Fruit fly (Drosophila melanogaster) whole organism, wandering third instar larva: ENCODE measurements around the gene Prosalpha6T.

Source experiments
- CG32264 ChIP-seq: fragments of 200-800 bp; sonication (Bioruptor generic); optimal IDR thresholded peaks from 2 replicates; lab custom pipeline; 2016; ENCODE audit warnings: missing biosample characterization, missing genetic modification characterization
- CrebA ChIP-seq: fragments of 200-800 bp; sonication (Bioruptor generic); optimal IDR thresholded peaks from 2 replicates; lab custom pipeline; 2016; ENCODE audit warnings: missing biosample characterization, mild to moderate bottlenecking, missing genetic modification characterization, borderline replicate concordance
- Dfd ChIP-seq: fragments of >200 bp; optimal IDR thresholded peaks from 2 replicates; lab custom pipeline; 2017; ENCODE audit warnings: missing biosample characterization, missing genetic modification characterization
- Dif ChIP-seq: fragments of 200-275, 200-300 bp; sonication (Bioruptor generic); optimal IDR thresholded peaks from 2 replicates; lab custom pipeline; 2018; ENCODE audit warnings: missing biosample characterization, missing genetic modification characterization; ENCODE audit not compliant: partially characterized antibody
- GATAd ChIP-seq: sonication (Bioruptor generic); optimal IDR thresholded peaks from 2 replicates; lab custom pipeline; 2016; ENCODE audit warnings: missing biosample characterization, missing genetic modification characterization
- HLH106 ChIP-seq: fragments of 200-800 bp; optimal IDR thresholded peaks from 3 replicates; lab custom pipeline; 2019; ENCODE audit warnings: missing biosample characterization, mild to moderate bottlenecking, missing genetic modification characterization, moderate library complexity
- Hr78 ChIP-seq: fragments of >200 bp; optimal IDR thresholded peaks from 2 replicates; lab custom pipeline; 2017; ENCODE audit warnings: missing biosample characterization, missing genetic modification characterization
- Hr83 ChIP-seq: fragments of 200-300 bp; sonication (Bioruptor generic); optimal IDR thresholded peaks from 2 replicates; lab custom pipeline; 2016; ENCODE audit warnings: missing biosample characterization, mild to moderate bottlenecking, missing genetic modification characterization, moderate library complexity; ENCODE audit not compliant: poor library complexity, severe bottlenecking
- Jra ChIP-seq: sonication (Bioruptor generic); optimal IDR thresholded peaks from 2 replicates; lab custom pipeline; 2016; ENCODE audit warnings: missing biosample characterization, missing genetic modification characterization
- Myc ChIP-seq: fragments of >200 bp; optimal IDR thresholded peaks from 2 replicates; lab custom pipeline; 2017
- OdsH ChIP-seq: fragments of 200-800 bp; sonication (Bioruptor generic); optimal IDR thresholded peaks from 2 replicates; lab custom pipeline; 2016; ENCODE audit warnings: missing biosample characterization, mild to moderate bottlenecking, missing genetic modification characterization
- Sp1 ChIP-seq: fragments of 200-800 bp; sonication (Bioruptor generic); optimal IDR thresholded peaks from 3 replicates; lab custom pipeline; 2019; ENCODE audit warnings: missing biosample characterization, mild to moderate bottlenecking, missing genetic modification characterization, moderate library complexity
- Vsx2 ChIP-seq: fragments of 200-300, 225-300 bp; sonication (Bioruptor generic); optimal IDR thresholded peaks from 2 replicates; lab custom pipeline; 2018; ENCODE audit warnings: missing biosample characterization, missing genetic modification characterization; ENCODE audit not compliant: partially characterized antibody
- br ChIP-seq: fragments of 200-800 bp; sonication (Bioruptor generic); optimal IDR thresholded peaks from 2 replicates; lab custom pipeline; 2016; ENCODE audit warnings: missing biosample characterization, missing genetic modification characterization
- brk ChIP-seq: fragments of 200-800 bp; sonication (Bioruptor generic); optimal IDR thresholded peaks from 2 replicates; lab custom pipeline; 2016; ENCODE audit warnings: missing biosample characterization, mild to moderate bottlenecking, missing genetic modification characterization
- dmrt93B ChIP-seq: fragments of 200-800 bp; sonication (Bioruptor generic); optimal IDR thresholded peaks from 2 replicates; lab custom pipeline; 2018; ENCODE audit warnings: missing biosample characterization, mild to moderate bottlenecking, missing genetic modification characterization
- dsf ChIP-seq: sonication (Bioruptor generic); optimal IDR thresholded peaks from 2 replicates; lab custom pipeline; 2016; ENCODE audit warnings: missing biosample characterization, missing genetic modification characterization, borderline replicate concordance
- ey ChIP-seq: fragments of 200-800 bp; sonication (Bioruptor generic); optimal IDR thresholded peaks from 2 replicates; lab custom pipeline; 2016; ENCODE audit warnings: missing biosample characterization, missing genetic modification characterization
- foxo ChIP-seq, 2 experiments: fragments of 200-800 bp; sonication (Bioruptor generic); optimal IDR thresholded peaks; 2 replicates in 1 of 2; 3 replicates in 1 of 2; lab custom pipeline; 2016 to 2017; ENCODE audit warnings: missing biosample characterization in 2 of 2, missing genetic modification characterization in 2 of 2
- fru ChIP-seq: fragments of 200-800 bp; sonication (Bioruptor generic); optimal IDR thresholded peaks from 3 replicates; lab custom pipeline; 2016; ENCODE audit warnings: missing biosample characterization, mild to moderate bottlenecking, missing genetic modification characterization
- jim ChIP-seq: fragments of 175-275, 200-325 bp; sonication (Bioruptor generic); optimal IDR thresholded peaks from 2 replicates; lab custom pipeline; 2016; ENCODE audit warnings: missing biosample characterization, mild to moderate bottlenecking, missing genetic modification characterization
- lola ChIP-seq: fragments of >200 bp; optimal IDR thresholded peaks from 2 replicates; lab custom pipeline; 2017; ENCODE audit warnings: missing biosample characterization, missing genetic modification characterization
- pan ChIP-seq: fragments of >200 bp; optimal IDR thresholded peaks from 2 replicates; lab custom pipeline; 2017
- psq ChIP-seq: fragments of 200-800 bp; sonication (Bioruptor generic); optimal IDR thresholded peaks from 3 replicates; lab custom pipeline; 2017; ENCODE audit warnings: missing biosample characterization, mild to moderate bottlenecking, missing genetic modification characterization, moderate library complexity
- sage ChIP-seq: fragments of 200-800 bp; sonication (Bioruptor generic); optimal IDR thresholded peaks from 2 replicates; lab custom pipeline; 2016; ENCODE audit warnings: missing biosample characterization, mild to moderate bottlenecking, missing genetic modification characterization
- sv ChIP-seq: fragments of 200-800 bp; sonication (Bioruptor generic); optimal IDR thresholded peaks from 3 replicates; lab custom pipeline; 2016; ENCODE audit warnings: missing biosample characterization, missing genetic modification characterization
- usp ChIP-seq: fragments of >200 bp; optimal IDR thresholded peaks from 2 replicates; lab custom pipeline; 2017; ENCODE audit warnings: missing biosample characterization, missing genetic modification characterization
- woc ChIP-seq: sonication (Bioruptor generic); optimal IDR thresholded peaks from 2 replicates; lab custom pipeline; 2016; ENCODE audit warnings: missing biosample characterization, mild to moderate bottlenecking, missing genetic modification characterization

Gene Prosalpha6T

DNA sequence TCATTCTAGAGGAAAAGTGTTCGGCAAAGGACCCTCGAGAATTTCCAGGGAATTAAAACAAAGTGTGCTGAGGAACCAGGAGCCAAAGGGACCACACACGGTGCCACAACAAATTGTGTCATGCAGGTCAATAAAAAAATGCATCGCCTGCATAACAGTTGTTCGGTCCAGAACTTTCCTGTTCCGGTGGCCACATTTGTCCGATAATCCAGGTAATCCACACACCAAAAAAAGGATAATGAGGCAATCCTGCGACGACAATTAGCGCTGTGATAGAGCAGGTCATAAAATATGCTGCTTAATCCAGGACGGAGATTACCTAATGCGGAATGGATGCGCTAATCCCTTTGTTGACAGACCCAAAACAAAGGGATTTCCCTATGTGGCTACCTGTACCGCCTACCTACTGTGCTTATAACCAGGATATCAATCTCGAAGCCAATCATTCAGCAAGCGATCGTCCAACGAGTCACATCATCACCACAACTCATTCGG lies 2.4 kb upstream of the Prosalpha6T start, which contains the start of gene CG16815:
Gene CG16815, plus strand, starts transcription at position 445 of the 495 bp plus-strand sequence.
- no peak for TF ChIP-seq woc
- TF ChIP-seq fru (GFP tag; lab: Kevin White, UChicago) = no peak
- TF ChIP-seq pan (lab: Kevin White, UChicago) = no peak

DNA sequence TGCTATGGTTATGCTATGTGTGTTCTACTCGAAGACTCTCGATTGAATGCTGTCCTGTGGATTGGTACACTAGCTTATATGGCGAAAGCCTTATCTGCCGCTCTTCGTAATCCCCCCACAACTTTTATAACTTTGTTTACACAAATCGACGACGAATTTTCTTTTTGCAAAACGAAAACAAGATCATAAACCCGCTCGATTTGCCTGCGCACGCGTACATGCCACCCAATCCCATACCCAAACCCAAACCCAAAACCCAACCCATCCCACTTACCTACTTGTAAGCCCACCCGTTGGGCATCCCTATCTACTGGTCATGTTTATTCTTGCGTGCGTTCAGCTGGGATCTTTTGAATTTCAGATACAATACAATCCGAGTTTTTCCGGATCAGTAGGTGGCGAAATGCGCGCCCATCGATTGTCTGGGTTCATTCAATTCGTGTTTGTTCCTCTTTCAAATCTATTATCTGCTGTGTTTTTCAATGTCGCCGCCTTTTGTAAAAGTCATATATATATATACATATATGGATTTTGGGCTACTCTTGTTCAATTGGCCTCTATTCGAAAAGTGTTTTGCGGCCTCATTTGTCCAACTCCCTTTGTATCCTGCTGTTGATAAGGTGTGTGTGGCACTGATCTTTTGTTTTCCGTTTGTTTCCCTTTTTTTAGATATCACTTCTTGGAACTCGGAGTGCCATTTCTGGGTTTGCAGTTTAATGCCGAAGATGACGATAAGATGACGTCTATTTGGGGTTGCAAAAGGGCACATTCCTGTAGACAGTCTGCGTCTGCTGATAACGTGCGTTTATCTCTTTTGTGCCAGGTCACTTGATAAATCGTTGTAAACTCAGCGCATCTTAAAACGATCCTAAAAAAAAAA lies 3.0 kb downstream of the Prosalpha6T start, which contains the start of gene Mabi:
Gene Mabi, minus strand, starts transcription at position 51 of the 880 bp plus-strand sequence.
- TF ChIP-seq sv (GFP tag; lab: Kevin White, UChicago) (no peak), pan (lab: Kevin White, UChicago) (no peak), Hr78 (GFP tag; lab: Kevin White, UChicago) (no peak), GATAd (GFP tag; lab: Kevin White, UChicago) (no peak), sage (no peak)

- TF ChIP-seq Hr78 (GFP tag; lab: Kevin White, UChicago) (no peak), br (GFP tag; lab: Kevin White, UChicago) (no peak), lola (GFP tag; lab: Kevin White, UChicago) (no peak), pan (lab: Kevin White, UChicago) (no peak), dmrt93B (GFP tag; lab: Kevin White, UChicago) (no peak), CG32264 (GFP tag; lab: Kevin White, UChicago) (no peak), sage (no peak), usp (GFP tag; lab: Kevin White, UChicago) (no peak), dsf (GFP tag; lab: Kevin White, UChicago) (no peak), foxo (GFP tag; optimal IDR thresholded peaks at IDR 0.05; lab: Kevin White, UChicago) (no peak)
Observed at dm6 chr2L:13236194-13236593, 4.4 kb downstream of the Prosalpha6T start, which contains the start of gene Jhbp14. Jhbp14 (plus strand) TSS chr2L:13236494.

- TF ChIP-seq Sp1 (GFP tag; lab: Kevin White, UChicago) = no peak
- no peak for TF ChIP-seq dmrt93B (GFP tag; lab: Kevin White, UChicago)
- TF ChIP-seq Vsx2 (GFP tag; lab: Kevin White, UChicago) = no peak
- TF ChIP-seq GATAd (GFP tag; lab: Kevin White, UChicago) = no peak
- TF ChIP-seq HLH106 (tag; lab: Kevin White, UChicago) = no peak
- TF ChIP-seq OdsH (GFP tag; lab: Kevin White, UChicago) = no peak
- TF ChIP-seq, all 38 proteins: peak for 0
Observed at dm6 chr2L:13239689-13240088, 7.8 kb downstream of the Prosalpha6T start, which contains the start of gene Jhbp13. Jhbp13 (plus strand) TSS chr2L:13239989.

dm6 chr2L:13244759-13245308 lies 13.0 kb downstream of the Prosalpha6T start:
- TF ChIP-seq pan (lab: Kevin White, UChicago) (no peak), Dif (GFP tag; lab: Kevin White, UChicago) (no peak), ey (GFP tag; lab: Kevin White, UChicago) (no peak), Sp1 (GFP tag; lab: Kevin White, UChicago) (no peak), jim (GFP tag; lab: Kevin White, UChicago) (no peak), Hr78 (GFP tag; lab: Kevin White, UChicago) (no peak), HLH106 (tag; lab: Kevin White, UChicago) (no peak), brk (GFP tag; lab: Kevin White, UChicago) (no peak), CrebA (GFP tag; lab: Kevin White, UChicago) (no peak), lola (GFP tag; lab: Kevin White, UChicago) (no peak), Hr83 (GFP tag; lab: Kevin White, UChicago) (no peak), Myc (lab: Kevin White, UChicago) (no peak), dmrt93B (GFP tag; lab: Kevin White, UChicago) (no peak), Jra (GFP tag; lab: Kevin White, UChicago) (no peak), GATAd (GFP tag; lab: Kevin White, UChicago) (no peak), Dfd (GFP tag; lab: Kevin White, UChicago) (no peak), psq (GFP tag; lab: Kevin White, UChicago) (no peak), foxo (GFP tag; optimal IDR thresholded peaks at IDR 0.05; lab: Kevin White, UChicago) (no peak)
